Fruit fly (Drosophila melanogaster) whole organism, wandering third instar larva: ENCODE measurements around the gene CG43339.

ENCODE experiments used
- Abd-B ChIP-seq: fragments of >200 bp; optimal IDR thresholded peaks from 2 replicates; lab custom pipeline; 2017; ENCODE audit warnings: missing biosample characterization, missing genetic modification characterization
- Dif ChIP-seq: fragments of 200-275, 200-300 bp; sonication (Bioruptor generic); optimal IDR thresholded peaks from 2 replicates; lab custom pipeline; 2018; ENCODE audit warnings: missing biosample characterization, missing genetic modification characterization; ENCODE audit not compliant: partially characterized antibody
- HLH106 ChIP-seq: fragments of 200-800 bp; optimal IDR thresholded peaks from 3 replicates; lab custom pipeline; 2019; ENCODE audit warnings: missing biosample characterization, mild to moderate bottlenecking, missing genetic modification characterization, moderate library complexity
- Mio ChIP-seq: sonication (Bioruptor generic); optimal IDR thresholded peaks from 2 replicates; lab custom pipeline; 2016; ENCODE audit warnings: missing biosample characterization, missing genetic modification characterization
- Myc ChIP-seq: fragments of >200 bp; optimal IDR thresholded peaks from 2 replicates; lab custom pipeline; 2017
- foxo ChIP-seq, 2 experiments: fragments of 200-800 bp; sonication (Bioruptor generic); optimal IDR thresholded peaks; 2 replicates in 1 of 2; 3 replicates in 1 of 2; lab custom pipeline; 2016 to 2017; ENCODE audit warnings: missing biosample characterization in 2 of 2, missing genetic modification characterization in 2 of 2
- jim ChIP-seq: fragments of 175-275, 200-325 bp; sonication (Bioruptor generic); optimal IDR thresholded peaks from 2 replicates; lab custom pipeline; 2016; ENCODE audit warnings: missing biosample characterization, mild to moderate bottlenecking, missing genetic modification characterization
- lola ChIP-seq: fragments of >200 bp; optimal IDR thresholded peaks from 2 replicates; lab custom pipeline; 2017; ENCODE audit warnings: missing biosample characterization, missing genetic modification characterization
- pan ChIP-seq: fragments of >200 bp; optimal IDR thresholded peaks from 2 replicates; lab custom pipeline; 2017
- psq ChIP-seq: fragments of 200-800 bp; sonication (Bioruptor generic); optimal IDR thresholded peaks from 3 replicates; lab custom pipeline; 2017; ENCODE audit warnings: missing biosample characterization, mild to moderate bottlenecking, missing genetic modification characterization, moderate library complexity
- sage ChIP-seq: fragments of 200-800 bp; sonication (Bioruptor generic); optimal IDR thresholded peaks from 2 replicates; lab custom pipeline; 2016; ENCODE audit warnings: missing biosample characterization, mild to moderate bottlenecking, missing genetic modification characterization
- usp ChIP-seq: fragments of >200 bp; optimal IDR thresholded peaks from 2 replicates; lab custom pipeline; 2017; ENCODE audit warnings: missing biosample characterization, missing genetic modification characterization

- TF ChIP-seq usp (no peak), psq (peak; percentile 67), Abd-B (GFP tag; lab: Kevin White, UChicago) (no peak), Mio (GFP tag; lab: Kevin White, UChicago) (no peak), foxo (GFP tag; optimal IDR thresholded peaks at IDR 0.05; lab: Kevin White, UChicago) (peak; percentile 26 to 76), HLH106 (peak; percentile 45), Dif (no peak), sage (GFP tag; lab: Kevin White, UChicago) (peak; percentile 61), pan (no peak), Myc (no peak), jim (peak; percentile 82), lola (GFP tag; lab: Kevin White, UChicago) (no peak)
These were observed 46.1 kb downstream of the CG43339 start for dm6 chr2L:18626987-18627386.
